Fruit fly (Drosophila melanogaster): ENCODE data around the gene 5PtaseI.

DNA sequence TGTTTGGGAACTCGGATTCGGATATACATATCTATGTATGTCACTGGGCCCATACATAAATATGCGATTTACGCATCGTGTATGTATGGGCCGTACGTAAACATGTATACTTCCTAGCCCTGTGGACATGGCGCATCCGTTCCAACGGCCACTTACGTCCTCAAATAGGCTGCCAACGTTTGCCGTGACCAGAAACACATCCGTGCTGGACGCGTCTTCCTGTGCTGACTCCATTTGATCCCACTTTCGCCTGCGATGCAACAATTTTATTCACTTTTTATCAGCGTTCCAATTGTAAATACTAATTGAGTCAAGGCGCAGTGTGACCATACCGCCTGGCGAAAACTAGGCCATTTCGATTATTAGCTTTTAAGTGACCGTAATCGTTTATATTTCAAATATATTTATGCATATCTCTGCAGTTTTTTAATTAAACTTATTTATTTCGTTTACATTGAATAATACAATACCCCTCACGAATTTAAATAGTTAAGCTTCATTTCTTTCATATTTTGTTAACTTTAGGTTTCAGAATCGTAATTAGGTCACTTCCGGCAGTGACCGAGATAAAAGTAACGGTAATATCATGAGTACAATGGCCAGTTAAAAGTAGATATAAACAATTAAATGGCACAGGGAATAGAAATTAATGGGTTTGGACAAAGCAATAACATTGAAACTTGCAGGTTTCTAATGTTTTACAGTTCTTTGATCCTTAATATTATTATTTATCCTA, at the start of gene 5PtaseI:
- TF ChIP-seq dsx (GFP tag; optimal IDR thresholded peaks at IDR 0.05; ENCODE audit: poor library complexity, severe bottlenecking) (no peak), Gug (GFP tag; IDR thresholded peaks at IDR 0.05) (no peak), lz (GFP tag; optimal IDR thresholded peaks at IDR 0.05) (no peak), CG6808 (GFP tag; optimal IDR thresholded peaks at IDR 0.05) (no peak), Ets96B (tag; optimal IDR thresholded peaks at IDR 0.05) (no peak), Lpt (GFP tag; optimal IDR thresholded peaks at IDR 0.05) (no peak), fd59A (GFP tag; optimal IDR thresholded peaks at IDR 0.05) (no peak), CG6276 (GFP tag; optimal IDR thresholded peaks at IDR 0.05) (no peak), fkh (GFP tag; optimal IDR thresholded peaks at IDR 0.05) (no peak), acj6 (GFP tag; optimal IDR thresholded peaks at IDR 0.05) (no peak), Met (GFP tag; optimal IDR thresholded peaks at IDR 0.05) (no peak), dac (GFP tag; optimal IDR thresholded peaks at IDR 0.05) (no peak)
